Fruit fly (Drosophila melanogaster): Measurements from ENCODE around the gene qua.

qua gene

DNA sequence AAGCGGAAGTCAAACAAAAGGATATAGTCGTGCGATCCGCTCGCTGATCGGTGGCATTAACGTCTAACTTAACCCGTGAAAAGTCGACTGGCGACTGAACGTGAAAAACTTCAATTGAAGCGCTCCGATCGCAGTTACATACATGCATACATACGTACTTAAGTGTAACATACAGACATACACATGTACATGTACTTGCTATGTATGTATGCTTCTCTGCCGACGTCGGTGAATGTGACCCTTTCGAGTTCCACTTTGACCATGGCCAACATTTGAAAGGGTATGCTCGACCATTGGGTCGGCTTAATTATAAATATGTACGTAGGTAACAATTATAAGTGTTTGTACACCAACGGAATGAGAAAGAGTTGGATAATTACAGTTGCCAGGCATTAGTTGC lies at the start of gene qua:
TSS of gene qua (minus strand) at position 101 of the 400 bp plus-strand sequence.
- no peak for TF ChIP-seq jim (GFP tag; optimal IDR thresholded peaks at IDR 0.05)
- TF ChIP-seq Mio (GFP tag; optimal IDR thresholded peaks at IDR 0.05), result no peak
- no peak for TF ChIP-seq ey (GFP tag; optimal IDR thresholded peaks at IDR 0.05)
- TF ChIP-seq rgr (GFP tag; optimal IDR thresholded peaks at IDR 0.05), result no peak
- no peak for TF ChIP-seq N (GFP tag; optimal IDR thresholded peaks at IDR 0.05)
- TF ChIP-seq GATAd (GFP tag; optimal IDR thresholded peaks at IDR 0.05), result no peak
- TF ChIP-seq br (GFP tag; optimal IDR thresholded peaks at IDR 0.05), result no peak
- no peak for TF ChIP-seq Sp1 (GFP tag; optimal IDR thresholded peaks at IDR 0.05)
- TF ChIP-seq Hr78 (GFP tag; optimal IDR thresholded peaks at IDR 0.05), result no peak
- TF ChIP-seq Vsx2 (GFP tag; optimal IDR thresholded peaks at IDR 0.05; ENCODE audit: partially characterized antibody), result no peak
- no peak for TF ChIP-seq foxo (GFP tag; optimal IDR thresholded peaks at IDR 0.05)
- no peak for TF ChIP-seq Hnf4 (GFP tag; optimal IDR thresholded peaks at IDR 0.05)
- TF ChIP-seq dmrt93B (GFP tag; optimal IDR thresholded peaks at IDR 0.05), result no peak
- no peak for TF ChIP-seq Dfd (GFP tag; optimal IDR thresholded peaks at IDR 0.05)
- TF ChIP-seq tai (GFP tag; optimal IDR thresholded peaks at IDR 0.05), result no peak
- no peak for TF ChIP-seq CG9705 (GFP tag; optimal IDR thresholded peaks at IDR 0.05)

DNA sequence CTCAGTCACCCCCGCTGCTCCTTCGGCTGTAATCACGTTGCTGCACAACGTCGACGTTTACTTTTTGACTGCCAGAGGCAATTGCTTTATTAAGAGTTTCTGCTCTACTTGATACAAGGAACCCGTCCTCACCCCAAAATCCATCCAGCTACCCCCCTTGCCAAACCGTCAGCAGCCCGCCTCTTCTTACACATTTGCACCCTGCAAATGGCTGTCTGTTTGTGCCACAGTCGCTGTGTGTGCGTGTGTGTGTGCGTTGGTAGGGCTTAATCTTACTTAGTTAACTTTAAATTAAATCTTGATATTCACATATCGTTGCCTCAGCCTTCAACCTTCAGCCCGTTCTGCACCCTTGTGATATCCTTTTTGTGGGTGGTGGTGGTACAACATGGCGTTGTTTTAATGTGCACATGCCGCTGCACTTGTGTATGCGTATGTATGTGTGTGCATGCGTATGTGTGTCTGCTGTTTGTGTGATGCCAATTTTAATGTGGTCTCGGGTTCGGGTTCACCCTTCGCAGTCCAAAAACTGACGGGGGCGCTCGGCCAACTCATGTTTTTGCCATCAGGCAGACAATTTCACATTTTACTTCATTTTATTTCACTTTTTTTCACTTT lies 45.8 kb upstream of the qua start:
- TF ChIP-seq Abd-B (GFP tag; optimal IDR thresholded peaks at IDR 0.05), result no peak
- no peak for TF ChIP-seq usp (GFP tag; optimal IDR thresholded peaks at IDR 0.05)
- TF ChIP-seq br (GFP tag; optimal IDR thresholded peaks at IDR 0.05), result no peak
- TF ChIP-seq rgr (GFP tag; optimal IDR thresholded peaks at IDR 0.05), result no peak
- TF ChIP-seq Hr83 (GFP tag; optimal IDR thresholded peaks at IDR 0.05; ENCODE audit: poor library complexity, severe bottlenecking), result no peak
- no peak for TF ChIP-seq N (GFP tag; optimal IDR thresholded peaks at IDR 0.05)
- no peak for TF ChIP-seq jim (GFP tag; optimal IDR thresholded peaks at IDR 0.05)
- TF ChIP-seq tai (GFP tag; optimal IDR thresholded peaks at IDR 0.05), result no peak
- no peak for TF ChIP-seq dmrt93B (GFP tag; optimal IDR thresholded peaks at IDR 0.05)

DNA sequence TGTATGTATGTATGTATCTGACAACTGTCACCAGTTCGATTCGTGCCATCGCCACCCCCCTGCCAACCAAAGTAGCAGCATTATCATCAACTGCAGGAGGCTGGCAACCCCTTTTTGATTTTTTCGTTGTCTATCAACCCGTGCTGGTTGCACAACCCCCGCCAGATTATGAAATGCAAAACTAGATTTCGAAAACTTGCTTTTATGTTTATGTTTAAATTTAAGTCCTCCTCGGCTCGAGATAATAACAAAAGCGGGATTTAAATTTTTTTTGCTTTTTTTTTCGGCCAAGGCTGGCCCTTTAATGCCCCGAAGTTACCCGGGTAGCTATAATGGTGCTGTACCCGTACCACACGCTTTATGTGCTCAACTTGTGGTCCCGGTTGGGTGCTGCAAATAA lies 44.1 kb upstream of the qua start:
- no peak for TF ChIP-seq sv (GFP tag; optimal IDR thresholded peaks at IDR 0.05)
- TF ChIP-seq pan (optimal IDR thresholded peaks at IDR 0.05), result no peak
- no peak for TF ChIP-seq lola (GFP tag; optimal IDR thresholded peaks at IDR 0.05)
- no peak for TF ChIP-seq tai (GFP tag; optimal IDR thresholded peaks at IDR 0.05)
- no peak for TF ChIP-seq CrebA (GFP tag; optimal IDR thresholded peaks at IDR 0.05; ENCODE audit: borderline replicate concordance)
- TF ChIP-seq Jra (GFP tag; optimal IDR thresholded peaks at IDR 0.05), result no peak
- no peak for TF ChIP-seq Hr83 (GFP tag; optimal IDR thresholded peaks at IDR 0.05; ENCODE audit: poor library complexity, severe bottlenecking)
- TF ChIP-seq jim (GFP tag; optimal IDR thresholded peaks at IDR 0.05), result no peak
- no peak for TF ChIP-seq psq (GFP tag; optimal IDR thresholded peaks at IDR 0.05)
- TF ChIP-seq Sp1 (GFP tag; optimal IDR thresholded peaks at IDR 0.05), result no peak
- no peak for TF ChIP-seq rgr (GFP tag; optimal IDR thresholded peaks at IDR 0.05)
- TF ChIP-seq sage (GFP tag; optimal IDR thresholded peaks at IDR 0.05), result no peak
- TF ChIP-seq Rel (GFP tag; optimal IDR thresholded peaks at IDR 0.05), result no peak
- TF ChIP-seq Rel (tag; optimal IDR thresholded peaks at IDR 0.05), result no peak
- no peak for TF ChIP-seq dmrt93B (GFP tag; optimal IDR thresholded peaks at IDR 0.05)

DNA sequence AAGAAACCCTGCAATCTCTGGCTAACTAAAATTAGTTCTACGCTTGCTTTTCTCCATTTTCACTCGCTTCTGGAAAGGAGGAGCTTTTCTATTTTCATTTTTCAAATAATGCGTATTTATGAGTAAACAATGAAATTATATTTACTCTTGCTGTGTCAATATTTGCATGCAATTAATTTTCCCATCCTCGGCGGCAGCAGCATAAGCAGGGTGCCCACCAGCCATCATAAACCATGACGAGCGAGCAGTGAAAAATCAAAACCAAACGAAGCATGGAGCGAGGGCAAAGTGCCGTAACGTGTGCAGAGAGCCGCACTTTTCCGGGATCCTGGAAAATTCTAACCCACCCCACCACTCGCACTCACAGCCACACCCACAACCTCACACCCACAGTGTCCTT lies 36.8 kb upstream of the qua start:
- TF ChIP-seq CrebA (GFP tag; optimal IDR thresholded peaks at IDR 0.05; ENCODE audit: borderline replicate concordance), result no peak
- no peak for TF ChIP-seq Dfd (GFP tag; optimal IDR thresholded peaks at IDR 0.05)
- no peak for TF ChIP-seq GATAd (GFP tag; optimal IDR thresholded peaks at IDR 0.05)

DNA sequence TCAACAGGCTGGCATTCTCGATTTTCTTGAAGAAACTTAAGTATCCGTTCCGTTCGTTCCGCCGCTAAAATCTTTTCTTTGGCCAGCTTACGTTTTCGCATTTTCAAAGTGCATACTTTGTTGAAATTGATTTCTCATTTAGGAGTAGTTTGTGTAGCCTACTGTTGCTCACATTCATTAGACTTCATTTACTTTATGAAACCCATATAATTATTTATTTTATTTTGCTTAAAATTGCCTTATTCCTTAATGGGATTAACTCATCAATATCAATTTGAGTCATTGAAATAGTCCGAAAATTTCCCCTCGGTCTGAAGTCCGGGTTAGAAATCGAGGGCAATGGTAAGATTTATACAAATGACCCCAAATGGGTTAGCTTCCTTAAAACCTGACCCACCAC lies 35.1 kb upstream of the qua start, which contains the start of gene CG15145:
TSS of gene CG15145 (minus strand) at position 101 of the 400 bp plus-strand sequence.
- TF ChIP-seq dl (GFP tag; optimal IDR thresholded peaks at IDR 0.05; ENCODE audit: insufficient read depth in 1 of 2, partially characterized antibody in 2 of 2) (no peak), Myc (optimal IDR thresholded peaks at IDR 0.05) (no peak), CrebA (GFP tag; optimal IDR thresholded peaks at IDR 0.05; ENCODE audit: borderline replicate concordance) (no peak), Hr83 (GFP tag; optimal IDR thresholded peaks at IDR 0.05; ENCODE audit: poor library complexity, severe bottlenecking) (no peak), Hnf4 (GFP tag; optimal IDR thresholded peaks at IDR 0.05) (no peak), usp (GFP tag; optimal IDR thresholded peaks at IDR 0.05) (no peak), sage (GFP tag; optimal IDR thresholded peaks at IDR 0.05) (no peak), psq (GFP tag; optimal IDR thresholded peaks at IDR 0.05) (no peak), dmrt93B (GFP tag; optimal IDR thresholded peaks at IDR 0.05) (no peak), CG9705 (GFP tag; optimal IDR thresholded peaks at IDR 0.05) (no peak), Mio (GFP tag; optimal IDR thresholded peaks at IDR 0.05) (no peak), foxo (GFP tag; optimal IDR thresholded peaks at IDR 0.05) (no peak)

Measured in whole organism, wandering third instar larva.